Worm (Caenorhabditis elegans): ENCODE data around the gene srd-30.

ce11 chrV:7622011-7622465 is 7.6 kb upstream of the srd-30 start, which contains the start of gene C50E3.12:
- TF ChIP-seq F55B11.4 (tag; optimal IDR thresholded peaks at IDR 0.05; ENCODE audit: borderline replicate concordance, insufficient read depth) (no peak), ets-4 (GFP tag; optimal IDR thresholded peaks at IDR 0.05) (no peak), snpc-3.4 (tag; optimal IDR thresholded peaks at IDR 0.05) (no peak), pha-4 (tag; optimal IDR thresholded peaks at IDR 0.05) (no peak), C17E4.6 (GFP tag; IDR thresholded peaks at IDR 0.05) (no peak), dpl-1 (GFP tag; optimal IDR thresholded peaks at IDR 0.05) (peak; percentile 45), zfh-2 (GFP tag; conservative IDR thresholded peaks at IDR 0.05) (no peak), bed-1 (GFP tag; IDR thresholded peaks at IDR 0.05) (no peak), pbrm-1 (GFP tag; IDR thresholded peaks at IDR 0.05) (no peak), him-1 (tag; optimal IDR thresholded peaks at IDR 0.05) (no peak), unc-62 (GFP tag; optimal IDR thresholded peaks at IDR 0.05) (no peak), tbx-9 (tag; optimal IDR thresholded peaks at IDR 0.05; ENCODE audit: borderline replicate concordance) (no peak), Y56A3A.18 (GFP tag; IDR thresholded peaks at IDR 0.05) (no peak)

All from whole organism, young adult.